Worm (Caenorhabditis elegans) whole organism, late embryonic: ENCODE results near the gene C55C3.8.

ENCODE experiments used
- K02D7.2 ChIP-seq: sonication (generic microtip); optimal IDR thresholded peaks from 2 replicates; lab custom pipeline; 2017; ENCODE audit warnings: mild to moderate bottlenecking, missing genetic modification characterization, missing compliant biosample characterization
- ceh-34 ChIP-seq: sonication (generic microtip); optimal IDR thresholded peaks from 2 replicates; lab custom pipeline; 2016; ENCODE audit warnings: mild to moderate bottlenecking, missing genetic modification characterization, missing compliant biosample characterization
- ceh-45 ChIP-seq: fragments of 200-800 bp; sonication (Bioruptor generic); IDR thresholded peaks from 2 replicates; pipeline ENCODE4 v1.3.6; 2022; ENCODE audit warnings: missing genetic modification reagents, missing genetic modification characterization, missing compliant biosample characterization
- eyg-1 ChIP-seq: sonication (generic microtip); optimal IDR thresholded peaks from 2 replicates; lab custom pipeline; 2016; ENCODE audit warnings: missing genotype, missing genetic modification characterization, missing compliant biosample characterization
- hlh-13 ChIP-seq: fragments of 200-800 bp; sonication (Bioruptor generic); optimal IDR thresholded peaks from 2 replicates; lab custom pipeline; 2018; ENCODE audit warnings: mild to moderate bottlenecking, missing genetic modification characterization, missing compliant biosample characterization
- madf-2 ChIP-seq: sonication (generic microtip); optimal IDR thresholded peaks from 2 replicates; lab custom pipeline; 2017; ENCODE audit warnings: missing genetic modification characterization, missing compliant biosample characterization
- nfya-1 ChIP-seq: sonication (generic microtip); optimal IDR thresholded peaks from 2 replicates; lab custom pipeline; 2017; ENCODE audit warnings: missing genetic modification characterization, mild to moderate bottlenecking, missing compliant biosample characterization, antibody characterized with exemption, moderate library complexity
- nhr-11 ChIP-seq: fragments of 150-350 bp; optimal IDR thresholded peaks from 2 replicates; lab custom pipeline; 2014; ENCODE audit warnings: missing biosample characterization, missing genetic modification characterization
- pag-3 ChIP-seq: sonication (generic microtip); optimal IDR thresholded peaks from 2 replicates; lab custom pipeline; 2016; ENCODE audit warnings: missing compliant biosample characterization, missing genetic modification characterization, borderline replicate concordance
- zip-5 ChIP-seq: sonication (generic microtip); optimal IDR thresholded peaks from 2 replicates; lab custom pipeline; 2016; ENCODE audit warnings: missing genetic modification characterization, missing compliant biosample characterization

DNA sequence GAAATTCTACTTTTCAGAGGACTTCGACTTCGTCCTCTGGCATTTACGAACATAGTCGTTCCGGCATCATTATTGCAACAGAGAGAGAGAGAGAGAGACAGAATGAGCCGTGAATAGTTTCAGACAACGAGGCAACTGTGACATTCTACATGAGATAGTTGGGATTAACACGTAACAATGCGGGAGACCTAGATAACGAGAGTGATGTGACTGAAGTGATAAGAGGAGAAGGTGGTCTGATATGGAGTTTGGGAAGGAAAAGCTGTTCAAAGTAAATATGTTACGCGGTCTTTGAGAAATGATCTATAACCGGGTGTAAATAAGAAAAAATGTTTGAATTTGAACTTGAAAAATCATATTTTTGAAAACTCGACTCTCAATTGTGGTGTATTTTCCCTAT, 31.4 kb upstream of the C55C3.8 start:
- no peak for TF ChIP-seq K02D7.2
- no peak for TF ChIP-seq eyg-1
- no peak for TF ChIP-seq nfya-1
- TF ChIP-seq ceh-34, result no peak
- TF ChIP-seq madf-2, result no peak
- TF ChIP-seq zip-5 (tag; lab: Kevin White, UChicago), result no peak
- no peak for TF ChIP-seq nhr-11 (tag; lab: Kevin White, UChicago)
- no peak for TF ChIP-seq ceh-45 (GFP tag; lab: Robert Waterston, UW)
- no peak for TF ChIP-seq hlh-13 (GFP tag; lab: Kevin White, UChicago)
- TF ChIP-seq pag-3, result no peak
